Worm (Caenorhabditis elegans): ENCODE results near the gene F42A9.9.

- no peak for TF ChIP-seq him-1 (tag; optimal IDR thresholded peaks at IDR 0.05)
- no peak for TF ChIP-seq dao-5 (tag; optimal IDR thresholded peaks at IDR 0.05)
These were observed 47.8 kb upstream of the F42A9.9 start, which contains the start of gene pole-2 for ce11 chrIV:8686510-8686909.

Measured in whole organism, L4/young adult.